Worm (Caenorhabditis elegans) whole organism, L3 larva: ENCODE measurements around the gene F56A11.4.

Experiments
- R02D3.7 ChIP-seq: fragments of 150-350 bp; optimal IDR thresholded peaks from 2 replicates; lab custom pipeline; 2014; ENCODE audit warnings: missing biosample characterization, missing genetic modification characterization
- ZK546.5 ChIP-seq: sonication (generic microtip); optimal IDR thresholded peaks from 2 replicates; lab custom pipeline; 2017; ENCODE audit warnings: missing biosample characterization, missing genetic modification characterization
- aly-2 ChIP-seq: fragments of 150-350 bp; optimal IDR thresholded peaks from 2 replicates; lab custom pipeline; 2014; ENCODE audit warnings: missing biosample characterization, missing genetic modification characterization
- ama-1 ChIP-seq: fragments of 150-350 bp; optimal IDR thresholded peaks from 2 replicates; lab custom pipeline; 2018
- ceh-16 ChIP-seq: sonication (generic microtip); optimal IDR thresholded peaks from 2 replicates; lab custom pipeline; 2017; ENCODE audit warnings: missing biosample characterization, missing genetic modification characterization
- ceh-28 ChIP-seq: fragments of 150-350 bp; optimal IDR thresholded peaks from 2 replicates; lab custom pipeline; 2014; ENCODE audit warnings: missing biosample characterization, missing genetic modification reagents, missing genetic modification characterization
- ceh-82 ChIP-seq: fragments of 150-350 bp; optimal IDR thresholded peaks from 2 replicates; lab custom pipeline; 2014; ENCODE audit warnings: missing biosample characterization, missing genetic modification characterization
- ceh-9 ChIP-seq: sonication (generic microtip); optimal IDR thresholded peaks from 2 replicates; lab custom pipeline; 2018; ENCODE audit warnings: missing biosample characterization, missing genetic modification characterization
- daf-12 ChIP-seq: fragments of 150-350 bp; optimal IDR thresholded peaks from 2 replicates; lab custom pipeline; 2014; ENCODE audit warnings: missing biosample characterization, missing genetic modification reagents, missing genetic modification characterization
- egl-27 ChIP-seq: sonication (generic microtip); optimal IDR thresholded peaks from 4 replicates; lab custom pipeline; 2017; ENCODE audit warnings: missing biosample characterization, missing genetic modification reagents, missing genetic modification characterization
- egl-5 ChIP-seq: fragments of 150-350 bp; optimal IDR thresholded peaks from 2 replicates; lab custom pipeline; 2017; ENCODE audit warnings: missing biosample characterization, missing genetic modification reagents, missing genetic modification characterization, inconsistent platforms
- elt-1 ChIP-seq: fragments of 150-350 bp; optimal IDR thresholded peaks from 2 replicates; lab custom pipeline; 2014; ENCODE audit warnings: missing biosample characterization, missing genetic modification characterization
- elt-2 ChIP-seq: sonication (generic microtip); optimal IDR thresholded peaks from 2 replicates; lab custom pipeline; 2016; ENCODE audit warnings: missing genetic modification reagents, mild to moderate bottlenecking, missing genetic modification characterization, missing compliant biosample characterization
- elt-3 ChIP-seq, 3 experiments: fragments of 150-350 bp in 1 of 3; sonication (generic microtip) in 2 of 3; optimal IDR thresholded peaks; 2 replicates in 2 of 3; 4 replicates in 1 of 3; lab custom pipeline; 2014 to 2017; ENCODE audit warnings: missing biosample characterization in 3 of 3, missing genetic modification characterization in 3 of 3
- eor-1 ChIP-seq, 2 experiments: fragments of 150-350 bp; optimal IDR thresholded peaks; 2 replicates each; lab custom pipeline; 2014 to 2018; ENCODE audit warnings: missing biosample characterization in 2 of 2, missing genetic modification characterization in 2 of 2
- fkh-10 ChIP-seq: sonication (generic microtip); optimal IDR thresholded peaks from 2 replicates; lab custom pipeline; 2017; ENCODE audit warnings: missing biosample characterization, missing genetic modification reagents, missing genetic modification characterization
- fkh-2 ChIP-seq: fragments of 150-350 bp; optimal IDR thresholded peaks from 2 replicates; lab custom pipeline; 2014; ENCODE audit warnings: missing biosample characterization, missing genetic modification reagents, missing genetic modification characterization
- fos-1 ChIP-seq: fragments of 150-350 bp; optimal IDR thresholded peaks from 2 replicates; lab custom pipeline; 2014; ENCODE audit warnings: missing biosample characterization, missing genetic modification characterization
- hmg-11 ChIP-seq: sonication (generic microtip); optimal IDR thresholded peaks from 2 replicates; lab custom pipeline; 2016; ENCODE audit warnings: missing genetic modification characterization, missing compliant biosample characterization
- jun-1 ChIP-seq: fragments of 150-350 bp; optimal IDR thresholded peaks from 2 replicates; lab custom pipeline; 2014; ENCODE audit warnings: missing biosample characterization, missing genetic modification reagents, missing genetic modification characterization
- lin-15B ChIP-seq: fragments of 150-350 bp; optimal IDR thresholded peaks from 2 replicates; lab custom pipeline; 2014; ENCODE audit warnings: missing biosample characterization, missing genetic modification characterization
- lin-39 ChIP-seq: fragments of 150-350 bp; optimal IDR thresholded peaks from 2 replicates; lab custom pipeline; 2018; ENCODE audit warnings: missing biosample characterization, missing genetic modification reagents, missing genetic modification characterization
- lsy-12 ChIP-seq: sonication (generic microtip); optimal IDR thresholded peaks from 2 replicates; lab custom pipeline; 2016; ENCODE audit warnings: mild to moderate bottlenecking, missing genetic modification characterization, missing compliant biosample characterization
- mdl-1 ChIP-seq: fragments of 150-350 bp; optimal IDR thresholded peaks from 2 replicates; lab custom pipeline; 2014; ENCODE audit warnings: missing biosample characterization, missing genetic modification characterization
- mml-1 ChIP-seq: fragments of 150-350 bp; sonication (generic microtip); optimal IDR thresholded peaks from 3 replicates; lab custom pipeline; 2014; ENCODE audit warnings: missing biosample characterization, missing genetic modification characterization
- nfya-1 ChIP-seq: sonication (generic microtip); optimal IDR thresholded peaks from 2 replicates; lab custom pipeline; 2017; ENCODE audit warnings: missing genetic modification characterization, mild to moderate bottlenecking, missing compliant biosample characterization, antibody characterized with exemption, moderate library complexity; ENCODE audit not compliant: insufficient read depth
- nhr-11 ChIP-seq: fragments of 150-350 bp; optimal IDR thresholded peaks from 2 replicates; lab custom pipeline; 2014; ENCODE audit warnings: missing biosample characterization, missing genetic modification characterization
- nhr-12 ChIP-seq: fragments of 150-350 bp; optimal IDR thresholded peaks from 2 replicates; lab custom pipeline; 2014; ENCODE audit warnings: missing biosample characterization, missing genetic modification characterization
- nhr-23 ChIP-seq: fragments of 150-350 bp; optimal IDR thresholded peaks from 2 replicates; lab custom pipeline; 2014; ENCODE audit warnings: missing biosample characterization, missing genetic modification reagents, missing genetic modification characterization
- nhr-237 ChIP-seq: fragments of 150-350 bp; optimal IDR thresholded peaks from 2 replicates; lab custom pipeline; 2014; ENCODE audit warnings: missing biosample characterization, missing genetic modification characterization
- nhr-25 ChIP-seq: sonication (generic microtip); optimal IDR thresholded peaks from 2 replicates; lab custom pipeline; 2017; ENCODE audit warnings: missing biosample characterization, missing genetic modification characterization
- nhr-28 ChIP-seq: fragments of 150-350 bp; optimal IDR thresholded peaks from 2 replicates; lab custom pipeline; 2014; ENCODE audit warnings: missing biosample characterization, missing genetic modification characterization
- nhr-43 ChIP-seq: sonication (generic microtip); optimal IDR thresholded peaks from 2 replicates; lab custom pipeline; 2016; ENCODE audit warnings: mild to moderate bottlenecking, missing genetic modification characterization, missing compliant biosample characterization; ENCODE audit not compliant: poor library complexity, severe bottlenecking
- nhr-67 ChIP-seq: fragments of 150-350 bp; optimal IDR thresholded peaks from 2 replicates; lab custom pipeline; 2014; ENCODE audit warnings: missing biosample characterization, missing genetic modification characterization
- nhr-76 ChIP-seq: fragments of 150-350 bp; sonication (generic microtip); optimal IDR thresholded peaks from 5 replicates; lab custom pipeline; 2014; ENCODE audit warnings: missing biosample characterization, missing genetic modification characterization
- nhr-77 ChIP-seq: fragments of 150-350 bp; optimal IDR thresholded peaks from 2 replicates; lab custom pipeline; 2014; ENCODE audit warnings: missing biosample characterization, missing genetic modification characterization
- pha-4 ChIP-seq: fragments of 150-350 bp; optimal IDR thresholded peaks from 2 replicates; lab custom pipeline; 2014; ENCODE audit warnings: missing biosample characterization, missing genetic modification reagents, missing genetic modification characterization
- pqm-1 ChIP-seq: fragments of 150-350 bp; optimal IDR thresholded peaks from 2 replicates; lab custom pipeline; 2017; ENCODE audit warnings: missing biosample characterization, missing genetic modification characterization, inconsistent platforms
- sea-2 ChIP-seq: fragments of 150-350 bp; sonication (generic microtip); optimal IDR thresholded peaks from 4 replicates; lab custom pipeline; 2014; ENCODE audit warnings: missing biosample characterization, missing genetic modification reagents, missing genetic modification characterization
- skn-1 ChIP-seq: fragments of 150-350 bp; optimal IDR thresholded peaks from 2 replicates; lab custom pipeline; 2014; ENCODE audit warnings: missing biosample characterization, missing genetic modification characterization
- snpc-4 ChIP-seq: fragments of 150-350 bp; optimal IDR thresholded peaks from 2 replicates; lab custom pipeline; 2014; ENCODE audit warnings: missing biosample characterization, missing genetic modification characterization
- tbx-2 ChIP-seq: sonication (generic microtip); optimal IDR thresholded peaks from 2 replicates; lab custom pipeline; 2016; ENCODE audit warnings: mild to moderate bottlenecking, missing genetic modification characterization, missing compliant biosample characterization
- unc-39 ChIP-seq: sonication (generic microtip); optimal IDR thresholded peaks from 4 replicates; lab custom pipeline; 2017; ENCODE audit warnings: missing biosample characterization, missing genetic modification characterization
- unc-62 ChIP-seq: fragments of 150-350 bp; sonication (generic microtip); optimal IDR thresholded peaks from 4 replicates; lab custom pipeline; 2014; ENCODE audit warnings: missing biosample characterization, missing genetic modification reagents, missing genetic modification characterization
- zag-1 ChIP-seq: fragments of 150-350 bp; optimal IDR thresholded peaks from 2 replicates; lab custom pipeline; 2014; ENCODE audit warnings: missing biosample characterization, missing genetic modification characterization
- ztf-11 ChIP-seq: fragments of 150-350 bp; optimal IDR thresholded peaks from 2 replicates; lab custom pipeline; 2014; ENCODE audit warnings: missing biosample characterization, missing genetic modification characterization
- ztf-4 ChIP-seq: fragments of 150-350 bp; optimal IDR thresholded peaks from 2 replicates; lab custom pipeline; 2014; ENCODE audit warnings: missing biosample characterization, missing genetic modification characterization

The F56A11.4 gene

DNA sequence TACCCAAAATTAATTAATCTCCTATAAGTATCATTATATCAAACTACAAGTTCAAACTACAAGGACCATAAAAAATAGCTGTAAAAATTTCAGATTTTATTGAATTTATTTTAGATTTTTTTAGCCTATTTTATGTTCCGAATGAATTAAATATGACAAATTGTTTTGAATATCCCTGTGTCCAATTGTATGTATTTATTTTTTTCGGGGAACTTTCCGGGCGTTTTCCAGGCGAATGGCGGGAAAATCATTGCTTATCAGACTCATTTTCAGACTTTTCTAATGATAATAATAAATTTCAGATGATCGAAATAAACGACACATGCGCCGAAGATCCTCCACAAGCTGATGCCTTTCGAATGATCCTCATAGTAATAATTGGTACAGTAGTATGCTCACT, at the start of gene F56A11.4:
Gene F56A11.4, plus strand, starts transcription at position 301 of the 400 bp plus-strand sequence.
- no peak for TF ChIP-seq nhr-23
- no peak for TF ChIP-seq ceh-82
- TF ChIP-seq ceh-16 (tag; lab: Kevin White, UChicago): no peak
- TF ChIP-seq ztf-11 (tag; lab: Kevin White, UChicago): no peak
- TF ChIP-seq skn-1 (tag; lab: Kevin White, UChicago): no peak
- TF ChIP-seq mdl-1 (tag; lab: Kevin White, UChicago): no peak

DNA sequence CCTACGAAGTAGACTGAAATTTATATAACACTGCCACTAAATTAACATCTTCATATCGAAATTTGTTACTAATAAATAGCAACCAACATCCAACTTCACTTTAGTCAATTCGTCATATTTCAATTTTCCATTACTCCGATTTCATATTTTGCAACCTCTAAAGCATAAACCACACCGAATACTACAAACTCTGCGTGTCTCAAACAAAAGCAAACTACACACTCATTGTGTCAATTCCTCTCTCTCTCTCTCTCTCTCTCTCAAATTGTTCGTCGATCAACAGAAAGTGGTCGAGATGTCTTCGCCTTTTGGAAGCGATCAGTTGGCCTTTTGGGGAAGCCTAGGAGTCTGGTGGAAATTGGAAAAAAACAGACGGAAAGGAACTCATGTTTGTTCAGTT, 43.6 kb upstream of the F56A11.4 start:
- TF ChIP-seq ztf-11 (tag; lab: Kevin White, UChicago) (no peak), R02D3.7 (tag; lab: Kevin White, UChicago) (no peak), pha-4 (peak; percentile 34)
- TF ChIP-seq, all 47 proteins: peak for 1

DNA sequence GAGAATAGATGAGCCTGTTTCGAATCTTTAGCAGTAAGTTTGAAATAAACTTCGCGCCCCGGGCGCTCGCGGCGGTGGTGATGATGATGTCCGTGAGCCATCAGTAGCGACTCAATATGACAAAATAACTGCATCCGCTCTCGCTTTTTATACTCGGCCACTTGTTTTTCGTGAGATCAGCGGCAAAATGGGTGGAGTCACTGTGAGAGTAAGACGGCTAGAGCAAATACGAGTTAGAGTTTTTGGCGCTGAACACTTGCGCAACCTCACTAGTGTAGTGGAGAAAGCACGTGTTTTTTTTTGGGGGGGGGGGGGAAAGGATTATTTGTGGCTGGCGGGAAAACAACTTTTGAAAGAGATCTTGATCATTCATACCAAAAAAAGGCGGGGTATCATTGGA, 41.7 kb upstream of the F56A11.4 start, which contains the start of gene W03G1.5:
Gene W03G1.5, minus strand, starts transcription at position 101 of the 400 bp plus-strand sequence.
- TF ChIP-seq tbx-2 (tag; lab: Kevin White, UChicago) (no peak), lin-15B (tag; lab: Kevin White, UChicago) (peak; percentile 29), ama-1 (no peak), pha-4 (peak; percentile 36), R02D3.7 (tag; lab: Kevin White, UChicago) (no peak), nhr-43 (tag; lab: Kevin White, UChicago) (no peak)

ce11 chrIV:519409-519808, 28.7 kb upstream of the F56A11.4 start, which contains the start of gene pig-1:
pig-1 (minus strand) TSS chrIV:519457.
- TF ChIP-seq ceh-28 (tag; lab: Kevin White, UChicago): no peak
- TF ChIP-seq daf-12 (tag; lab: Kevin White, UChicago): no peak
- TF ChIP-seq zag-1 (tag; lab: Kevin White, UChicago): no peak
- TF ChIP-seq ceh-82: no peak
- peak; percentile 14 for TF ChIP-seq snpc-4 (tag; lab: Kevin White, UChicago)
- no peak for TF ChIP-seq elt-2 (tag; lab: Kevin White, UChicago)
- no peak for TF ChIP-seq sea-2 (GFP tag; lab: Kevin White, UChicago)
- no peak for TF ChIP-seq mml-1 (tag; lab: Kevin White, UChicago)
- TF ChIP-seq eor-1 (tag; optimal IDR thresholded peaks at IDR 0.05; lab: Kevin White, UChicago): no peak
- TF ChIP-seq nhr-23: peak; percentile 81
- TF ChIP-seq lsy-12 (tag; lab: Kevin White, UChicago): no peak
- TF ChIP-seq nhr-25: peak; percentile 66
- no peak for TF ChIP-seq ztf-11 (tag; lab: Kevin White, UChicago)
- no peak for TF ChIP-seq elt-3 (tag; optimal IDR thresholded peaks at IDR 0.05; lab: Kevin White, UChicago)
- no peak for TF ChIP-seq skn-1 (tag; lab: Kevin White, UChicago)
- no peak for TF ChIP-seq elt-1 (tag; lab: Kevin White, UChicago)
- TF ChIP-seq mdl-1 (tag; lab: Kevin White, UChicago): no peak
- no peak for TF ChIP-seq unc-39
- TF ChIP-seq egl-27: no peak
- no peak for TF ChIP-seq fos-1 (tag; lab: Kevin White, UChicago)
- TF ChIP-seq ztf-4: no peak
- TF ChIP-seq nfya-1: peak; percentile 69
- no peak for TF ChIP-seq nhr-28 (tag; lab: Kevin White, UChicago)
- no peak for TF ChIP-seq aly-2 (tag; lab: Kevin White, UChicago)
- TF ChIP-seq R02D3.7 (tag; lab: Kevin White, UChicago): peak; percentile 40
- TF ChIP-seq ceh-9 (tag; lab: Kevin White, UChicago): no peak
- no peak for TF ChIP-seq tbx-2 (tag; lab: Kevin White, UChicago)
- TF ChIP-seq nhr-12 (tag; lab: Kevin White, UChicago): no peak
- no peak for TF ChIP-seq hmg-11
- no peak for TF ChIP-seq ZK546.5 (tag; lab: Kevin White, UChicago)
- TF ChIP-seq fkh-10 (GFP tag; lab: Kevin White, UChicago): no peak
- no peak for TF ChIP-seq nhr-67 (tag; lab: Kevin White, UChicago)
- no peak for TF ChIP-seq nhr-11 (tag; lab: Kevin White, UChicago)
- TF ChIP-seq fkh-2: no peak
- peak; percentile 74 for TF ChIP-seq lin-39 (tag; lab: Kevin White, UChicago)
- TF ChIP-seq jun-1 (tag; lab: Kevin White, UChicago): no peak
- TF ChIP-seq unc-62 (GFP tag; lab: Kevin White, UChicago): no peak
- peak; percentile 77 for TF ChIP-seq lin-15B (tag; lab: Kevin White, UChicago)
- no peak for TF ChIP-seq nhr-237
- peak; percentile 65 for TF ChIP-seq nhr-43 (tag; lab: Kevin White, UChicago)
- TF ChIP-seq ama-1: no peak
- no peak for TF ChIP-seq nhr-76 (tag; lab: Kevin White, UChicago)
- TF ChIP-seq egl-5: no peak
- no peak for TF ChIP-seq ceh-16 (tag; lab: Kevin White, UChicago)
- TF ChIP-seq pha-4: peak; percentile 71
- TF ChIP-seq pqm-1 (tag; lab: Kevin White, UChicago): no peak
- no peak for TF ChIP-seq nhr-77
